Worm (Caenorhabditis elegans): ENCODE results near the gene F35C5.12.

DNA sequence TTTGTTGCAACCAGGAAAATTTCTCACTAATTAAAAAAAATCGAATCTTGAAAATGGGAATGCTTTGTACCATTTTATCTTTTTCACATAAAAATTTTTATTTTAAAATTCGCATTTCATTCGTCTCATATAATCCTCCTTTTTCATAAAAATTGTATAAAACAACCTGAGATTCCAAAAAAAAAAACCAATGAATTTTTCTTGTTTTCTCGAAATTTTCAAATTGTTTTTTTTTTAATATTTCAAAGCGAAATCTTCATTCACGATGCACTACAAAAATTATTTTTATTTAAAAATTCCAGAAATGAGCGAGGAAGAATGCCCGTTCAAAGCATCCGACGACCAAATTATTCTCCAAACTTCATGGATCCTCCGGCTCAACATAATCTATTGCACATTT lies 29.4 kb downstream of the F35C5.12 start, which contains the start of gene sra-14:
- TF ChIP-seq him-1 (tag; optimal IDR thresholded peaks at IDR 0.05) (no peak), W03F9.2 (tag; optimal IDR thresholded peaks at IDR 0.05) (no peak)

Data from whole organism, L4/young adult.